Worm (Caenorhabditis elegans) whole organism, L4 larva: ENCODE data around the gene clec-208.

ENCODE experiments used
- F49E8.2 ChIP-seq: sonication (generic microtip); optimal IDR thresholded peaks from 2 replicates; lab custom pipeline; 2016; ENCODE audit warnings: missing compliant biosample characterization, mild to moderate bottlenecking, missing genetic modification characterization, borderline replicate concordance
- ZK337.2 ChIP-seq: fragments of 200-800 bp; sonication (Bioruptor generic); IDR thresholded peaks from 2 replicates; pipeline ENCODE4 v1.3.6; 2022; ENCODE audit warnings: missing genetic modification reagents, missing genetic modification characterization, missing compliant biosample characterization
- jun-1 ChIP-seq: fragments of 150-350 bp; optimal IDR thresholded peaks from 2 replicates; lab custom pipeline; 2014; ENCODE audit warnings: missing biosample characterization, missing genetic modification reagents, missing genetic modification characterization
- lin-15B ChIP-seq: fragments of 150-350 bp; sonication (generic microtip); optimal IDR thresholded peaks from 3 replicates; lab custom pipeline; 2014; ENCODE audit warnings: missing biosample characterization, missing genetic modification characterization
- nhr-28 ChIP-seq: fragments of 150-350 bp; optimal IDR thresholded peaks from 2 replicates; lab custom pipeline; 2014; ENCODE audit warnings: missing biosample characterization, missing genetic modification characterization
- nhr-76 ChIP-seq: fragments of 150-350 bp; optimal IDR thresholded peaks from 2 replicates; lab custom pipeline; 2014; ENCODE audit warnings: missing biosample characterization, missing genetic modification characterization
- spr-1 ChIP-seq: sonication (generic microtip); optimal IDR thresholded peaks from 2 replicates; lab custom pipeline; 2016; ENCODE audit warnings: mild to moderate bottlenecking, missing genetic modification characterization, missing compliant biosample characterization
- unc-130 ChIP-seq: sonication (generic microtip); optimal IDR thresholded peaks from 2 replicates; lab custom pipeline; 2016; ENCODE audit warnings: missing genetic modification reagents, missing genetic modification characterization, missing compliant biosample characterization
- zag-1 ChIP-seq: fragments of 150-350 bp; optimal IDR thresholded peaks from 2 replicates; lab custom pipeline; 2014; ENCODE audit warnings: missing biosample characterization, missing genetic modification characterization

DNA sequence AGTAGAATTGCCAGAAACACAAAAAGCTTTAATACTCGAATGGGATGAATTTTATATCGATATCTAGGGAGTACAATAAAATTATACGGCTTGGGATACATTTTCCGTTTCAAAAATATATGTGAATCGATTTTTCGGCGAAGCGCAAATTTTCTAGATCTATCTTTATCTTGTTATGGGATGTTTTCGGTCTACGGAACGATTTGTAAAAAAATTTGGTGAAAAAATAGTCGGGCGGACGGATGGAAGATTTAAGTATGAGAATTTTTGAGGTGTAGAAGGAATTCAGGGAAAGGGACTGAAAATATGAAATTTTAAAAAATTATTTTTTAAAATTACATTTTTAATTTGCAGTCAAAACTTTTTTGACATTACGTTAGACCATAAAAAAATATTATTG, 8.2 kb downstream of the clec-208 start, which contains the start of gene F22F7.4:
- no peak for TF ChIP-seq F49E8.2
- TF ChIP-seq spr-1 (tag; lab: Kevin White, UChicago), result no peak
- TF ChIP-seq ZK337.2 (GFP tag; lab: Robert Waterston, UW), result no peak
- TF ChIP-seq nhr-28 (tag; lab: Kevin White, UChicago), result no peak
- no peak for TF ChIP-seq lin-15B (tag; lab: Kevin White, UChicago)
- TF ChIP-seq zag-1 (tag; lab: Kevin White, UChicago), result no peak
- TF ChIP-seq jun-1 (tag; lab: Kevin White, UChicago), result no peak
- no peak for TF ChIP-seq unc-130 (GFP tag; lab: Kevin White, UChicago)
- no peak for TF ChIP-seq nhr-76 (tag; lab: Kevin White, UChicago)
